Fruit fly (Drosophila melanogaster): ENCODE measurements around the gene bam.

The bam gene

DNA sequence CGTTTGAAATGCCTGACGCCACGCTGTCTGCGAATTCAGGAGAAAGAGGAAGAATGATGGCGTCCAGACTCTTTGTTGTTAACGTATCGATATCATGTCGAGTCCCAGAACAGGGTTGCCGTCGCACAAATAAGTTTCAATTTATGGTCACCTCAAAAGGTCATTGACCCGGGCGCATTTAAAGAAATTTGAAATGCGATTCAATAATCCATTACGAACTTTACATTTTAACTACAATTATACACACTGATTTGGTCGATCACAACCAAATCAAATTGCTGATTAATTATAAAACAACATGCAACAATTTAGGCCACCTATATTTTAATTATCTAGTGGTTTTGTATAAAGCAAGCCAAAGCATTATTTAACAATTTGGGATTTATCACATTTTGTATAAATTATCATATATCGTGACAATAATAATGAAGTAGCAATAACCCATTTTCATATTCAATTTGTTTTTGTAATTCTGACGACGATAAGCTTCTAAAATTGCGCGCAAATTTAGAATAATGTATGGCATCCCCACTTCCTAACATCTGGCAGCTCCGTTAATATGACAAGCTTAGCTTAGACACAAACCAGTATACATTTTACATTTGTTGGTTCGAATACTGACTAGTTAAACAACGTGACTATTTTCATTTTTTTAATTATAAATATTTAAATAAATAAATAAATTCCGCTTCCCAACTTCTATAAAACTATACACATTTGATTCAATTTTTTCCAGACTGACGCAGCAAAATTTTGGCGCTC, at the start of gene bam:
bam (minus strand) TSS at position 58 of the 762 bp plus-strand sequence.
- TF ChIP-seq CG2199 (GFP tag; IDR thresholded peaks at IDR 0.05) (peak; percentile 59; the same call in 2 of the 3 replicates), Aef1 (GFP tag; IDR thresholded peaks at IDR 0.05) (peak; percentile 14; the same call in 1 of the 3 replicates), pita (GFP tag; optimal IDR thresholded peaks at IDR 0.05) (peak; percentile 86), Blimp-1 (GFP tag; optimal IDR thresholded peaks at IDR 0.05) (no peak), Ets97D (GFP tag; optimal IDR thresholded peaks at IDR 0.05) (peak; percentile 69), CG6791 (GFP tag; IDR thresholded peaks at IDR 0.05; ENCODE audit: partially characterized antibody) (0 out of 3 replicates have a peak, but pooled peaks have one; percentile 47), Rx (GFP tag; IDR thresholded peaks at IDR 0.05) (no peak), Dip3 (GFP tag; optimal IDR thresholded peaks at IDR 0.05) (no peak), NC2β (GFP tag; optimal IDR thresholded peaks at IDR 0.05) (no peak), CoRest (tag; optimal IDR thresholded peaks at IDR 0.05) (peak; percentile 64), knrl (GFP tag; IDR thresholded peaks at IDR 0.05; ENCODE audit: partially characterized antibody) (peak; percentile 54; the same call in 2 of the 3 replicates), CG1647 (GFP tag; optimal IDR thresholded peaks at IDR 0.05) (no peak), CG16813 (GFP tag; IDR thresholded peaks at IDR 0.05; ENCODE audit: partially characterized antibody) (no peak), E2f2 (GFP tag; IDR thresholded peaks at IDR 0.05) (peak; percentile 97), CG17829 (tag; optimal IDR thresholded peaks at IDR 0.05) (peak; percentile 52), Opbp (GFP tag; IDR thresholded peaks at IDR 0.05; ENCODE audit: partially characterized antibody) (0 out of 3 replicates have a peak, but pooled peaks have one; percentile 31), CG15601 (tag; optimal IDR thresholded peaks at IDR 0.05) (peak; percentile 22), PHDP (tag; optimal IDR thresholded peaks at IDR 0.05) (peak; percentile 4), gsb-n (tag; optimal IDR thresholded peaks at IDR 0.05) (peak; percentile 10), YL-1 (GFP tag; optimal IDR thresholded peaks at IDR 0.05) (peak; percentile 18), CG11504 (tag; optimal IDR thresholded peaks at IDR 0.05) (no peak), sug (tag; optimal IDR thresholded peaks at IDR 0.05) (peak; percentile 46), CG33213 (GFP tag; optimal IDR thresholded peaks at IDR 0.05) (peak; percentile 19), BEAF-32 (GFP tag; optimal IDR thresholded peaks at IDR 0.05) (peak; percentile 24), run (tag; optimal IDR thresholded peaks at IDR 0.05) (no peak), CG15696 (tag; optimal IDR thresholded peaks at IDR 0.05) (peak; percentile 7), unc-4 (GFP tag; IDR thresholded peaks at IDR 0.05; ENCODE audit: partially characterized antibody) (0 out of 2 replicates have a peak, but pooled peaks have one; percentile 20), Nf-YC (tag; optimal IDR thresholded peaks at IDR 0.05) (peak; percentile 46), tio (GFP tag; optimal IDR thresholded peaks at IDR 0.05) (no peak), Adf1 (GFP tag; IDR thresholded peaks at IDR 0.05) (no peak), stwl (tag; optimal IDR thresholded peaks at IDR 0.05) (peak; percentile 83), CG11695 (GFP tag; IDR thresholded peaks at IDR 0.05) (no peak), CG14710 (tag; optimal IDR thresholded peaks at IDR 0.05) (peak; percentile 45), CG8944 (GFP tag; optimal IDR thresholded peaks at IDR 0.05) (no peak), sd (tag; optimal IDR thresholded peaks at IDR 0.05) (peak; percentile 52), repo (GFP tag; optimal IDR thresholded peaks at IDR 0.05) (no peak), pzg (GFP tag; optimal IDR thresholded peaks at IDR 0.05) (peak; percentile 81), CG13894 (tag; optimal IDR thresholded peaks at IDR 0.05) (peak; percentile 27), ewg (GFP tag; optimal IDR thresholded peaks at IDR 0.05) (no peak), CG1529 (GFP tag; optimal IDR thresholded peaks at IDR 0.05) (no peak), HmgZ (tag; optimal IDR thresholded peaks at IDR 0.05) (peak; percentile 67), CG33557 (GFP tag; optimal IDR thresholded peaks at IDR 0.05) (peak; percentile 15), Med (GFP tag) (peak; percentile 56), Bgb (GFP tag; IDR thresholded peaks at IDR 0.05; ENCODE audit: partially characterized antibody) (peak; percentile 55; the same call in 1 of the 2 replicates), CG17361 (GFP tag; IDR thresholded peaks at IDR 0.05) (0 out of 3 replicates have a peak, but pooled peaks have one; percentile 24), CG15514 (GFP tag; optimal IDR thresholded peaks at IDR 0.05) (peak; percentile 89), CG42726 (GFP tag; IDR thresholded peaks at IDR 0.05; ENCODE audit: partially characterized antibody) (peak; percentile 56; the same call in 1 of the 2 replicates)
